Worm (Caenorhabditis elegans) whole organism, L4 larva: ENCODE data around the gene F26F4.5.

ENCODE experiments used
- D1046.2 ChIP-seq: fragments of 200-800 bp; sonication (Bioruptor generic); IDR thresholded peaks from 2 replicates; pipeline ENCODE4 v1.3.6; 2022; ENCODE audit warnings: missing genetic modification characterization, missing compliant biosample characterization
- F10B5.3 ChIP-seq: sonication (generic microtip); optimal IDR thresholded peaks from 2 replicates; lab custom pipeline; 2016; ENCODE audit warnings: mild to moderate bottlenecking, missing genetic modification characterization, missing compliant biosample characterization
- F44E2.7 ChIP-seq: fragments of 200-800 bp; sonication (Bioruptor generic); IDR thresholded peaks from 2 replicates; pipeline ENCODE4 v2.1.2; 2022; ENCODE audit warnings: missing genetic modification characterization, missing compliant biosample characterization
- R02D3.7 ChIP-seq: fragments of 150-350 bp; sonication (generic microtip); optimal IDR thresholded peaks from 3 replicates; lab custom pipeline; 2014; ENCODE audit warnings: missing biosample characterization, missing genetic modification characterization
- T20F7.1 ChIP-seq: fragments of 200-800 bp; sonication (Bioruptor generic); optimal IDR thresholded peaks from 2 replicates; lab custom pipeline; 2018; ENCODE audit warnings: mild to moderate bottlenecking, missing genetic modification characterization, missing compliant biosample characterization
- Y48G9A.11 ChIP-seq: fragments of 200-800 bp; sonication (Bioruptor generic); IDR thresholded peaks from 2 replicates; pipeline ENCODE4 v1.3.6; 2022; ENCODE audit warnings: missing genetic modification reagents, missing genetic modification characterization, missing compliant biosample characterization
- Y5F2A.4 ChIP-seq: fragments of 200-800 bp; sonication (Bioruptor generic); optimal IDR thresholded peaks from 2 replicates; lab custom pipeline; 2018; ENCODE audit warnings: mild to moderate bottlenecking, missing genetic modification characterization, missing compliant biosample characterization
- aha-1 ChIP-seq: fragments of 150-350 bp; peaks from one replicate; lab custom pipeline; 2014; ENCODE audit warnings: missing biosample characterization, missing genetic modification characterization
- aly-2 ChIP-seq: sonication (generic microtip); optimal IDR thresholded peaks from 2 replicates; lab custom pipeline; 2018; ENCODE audit warnings: missing biosample characterization, missing genetic modification characterization
- ama-1 ChIP-seq: fragments of 150-350 bp; optimal IDR thresholded peaks from 2 replicates; lab custom pipeline; 2014; ENCODE audit warnings: inconsistent platforms, mixed read lengths
- attf-4 ChIP-seq: sonication (generic microtip); optimal IDR thresholded peaks from 3 replicates; lab custom pipeline; 2017; ENCODE audit warnings: missing biosample characterization, missing genetic modification characterization
- ceh-20 ChIP-seq: fragments of 200-800 bp; sonication (Bioruptor generic); IDR thresholded peaks from 2 replicates; pipeline ENCODE4 v1.3.6; 2022; ENCODE audit warnings: missing genetic modification reagents, missing genetic modification characterization, missing compliant biosample characterization
- ceh-32 ChIP-seq: sonication (generic microtip); optimal IDR thresholded peaks from 2 replicates; lab custom pipeline; 2016; ENCODE audit warnings: mild to moderate bottlenecking, missing genetic modification characterization, missing compliant biosample characterization; ENCODE audit not compliant: poor library complexity
- ceh-62 ChIP-seq: sonication (generic microtip); optimal IDR thresholded peaks from 2 replicates; lab custom pipeline; 2017; ENCODE audit warnings: missing biosample characterization, missing genetic modification characterization
- daf-19 ChIP-seq: fragments of 200-800 bp; sonication (Bioruptor generic); conservative IDR thresholded peaks from 2 replicates; pipeline ENCODE4 v1.3.6; 2022; ENCODE audit warnings: missing genetic modification characterization, missing compliant biosample characterization
- dmd-6 ChIP-seq: fragments of 200-800 bp; sonication (Bioruptor generic); IDR thresholded peaks from 2 replicates; pipeline ENCODE4 v1.3.6; 2022; ENCODE audit warnings: missing genetic modification reagents, missing genetic modification characterization, missing compliant biosample characterization
- dmd-9 ChIP-seq: fragments of 200-800 bp; sonication (Bioruptor generic); IDR thresholded peaks from 2 replicates; pipeline ENCODE4 v1.3.6; 2022; ENCODE audit warnings: missing genetic modification reagents, missing genetic modification characterization, missing compliant biosample characterization
- duxl-1 ChIP-seq: sonication (generic microtip); optimal IDR thresholded peaks from 2 replicates; lab custom pipeline; 2016; ENCODE audit warnings: mild to moderate bottlenecking, missing genetic modification characterization, moderate library complexity, missing compliant biosample characterization; ENCODE audit not compliant: poor library complexity
- egl-43 ChIP-seq: fragments of 200-800 bp; sonication (Bioruptor generic); IDR thresholded peaks from 2 replicates; pipeline ENCODE4 v1.3.6; 2022; ENCODE audit warnings: missing genetic modification reagents, missing genetic modification characterization, missing compliant biosample characterization
- gei-8 ChIP-seq: fragments of 200-800 bp; sonication (Bioruptor generic); optimal IDR thresholded peaks from 2 replicates; lab custom pipeline; 2018; ENCODE audit warnings: mild to moderate bottlenecking, missing genetic modification characterization, missing compliant biosample characterization
- hif-1 ChIP-seq, 2 experiments: sonication (generic microtip); optimal IDR thresholded peaks; 2 replicates each; lab custom pipeline; 2016 to 2017; ENCODE audit warnings: missing compliant biosample characterization in 2 of 2, missing genetic modification characterization in 2 of 2, missing genetic modification reagents in 2 of 2, missing genotype in 2 of 2, mild to moderate bottlenecking in 1 of 2
- jun-1 ChIP-seq: fragments of 150-350 bp; optimal IDR thresholded peaks from 2 replicates; lab custom pipeline; 2014; ENCODE audit warnings: missing biosample characterization, missing genetic modification reagents, missing genetic modification characterization
- lim-7 ChIP-seq: fragments of 200-800 bp; sonication (Bioruptor generic); IDR thresholded peaks from 2 replicates; pipeline ENCODE4 v1.3.6; 2022; ENCODE audit warnings: missing genetic modification characterization, missing compliant biosample characterization
- lin-15B ChIP-seq: fragments of 150-350 bp; sonication (generic microtip); optimal IDR thresholded peaks from 3 replicates; lab custom pipeline; 2014; ENCODE audit warnings: missing biosample characterization, missing genetic modification characterization
- lin-38 ChIP-seq: fragments of 200-800 bp; sonication (Bioruptor generic); IDR thresholded peaks from 2 replicates; pipeline ENCODE4 v1.3.6; 2022; ENCODE audit warnings: missing genetic modification reagents, missing genetic modification characterization, missing compliant biosample characterization
- lin-39 ChIP-seq: fragments of 150-350 bp; optimal IDR thresholded peaks from 2 replicates; lab custom pipeline; 2014; ENCODE audit warnings: missing biosample characterization, missing genetic modification reagents, missing genetic modification characterization
- lir-3 ChIP-seq: sonication (generic microtip); optimal IDR thresholded peaks from 2 replicates; lab custom pipeline; 2016; ENCODE audit warnings: mild to moderate bottlenecking, missing genetic modification characterization, missing compliant biosample characterization
- lsy-2 ChIP-seq, 2 experiments: fragments of 150-350 bp in 1 of 2; sonication (generic microtip) in 1 of 2; optimal IDR thresholded peaks; 2 replicates each; lab custom pipeline; 2014 to 2017; ENCODE audit warnings: missing biosample characterization in 2 of 2, missing genetic modification characterization in 2 of 2
- madf-9 ChIP-seq: fragments of 200-800 bp; sonication (Bioruptor generic); conservative IDR thresholded peaks from 2 replicates; pipeline ENCODE4 v1.3.6; 2022; ENCODE audit warnings: missing genetic modification reagents, missing genetic modification characterization, missing compliant biosample characterization
- mdl-1 ChIP-seq, 2 experiments: fragments of 150-350 bp in 1 of 2; sonication (generic microtip) in 1 of 2; optimal IDR thresholded peaks; 2 replicates each; lab custom pipeline; 2014 to 2017; ENCODE audit warnings: missing biosample characterization in 2 of 2, missing genetic modification characterization in 2 of 2
- mdt-29 ChIP-seq: fragments of 200-800 bp; sonication (Bioruptor generic); IDR thresholded peaks from 2 replicates; pipeline ENCODE4 v1.3.6; 2022; ENCODE audit warnings: missing genetic modification reagents, missing genetic modification characterization, missing compliant biosample characterization
- mep-1 ChIP-seq: fragments of 150-350 bp; sonication (generic microtip); optimal IDR thresholded peaks from 3 replicates; lab custom pipeline; 2014; ENCODE audit warnings: missing biosample characterization, missing genetic modification characterization
- mxl-2 ChIP-seq: fragments of 200-800 bp; sonication (Bioruptor generic); conservative IDR thresholded peaks from 2 replicates; pipeline ENCODE4 v1.3.6; 2022; ENCODE audit warnings: missing genetic modification reagents, missing genetic modification characterization, missing compliant biosample characterization
- nhr-11 ChIP-seq: fragments of 150-350 bp; optimal IDR thresholded peaks from 2 replicates; lab custom pipeline; 2014; ENCODE audit warnings: missing biosample characterization, missing genetic modification characterization
- nhr-111 ChIP-seq: fragments of 200-800 bp; sonication (Bioruptor generic); optimal IDR thresholded peaks from 2 replicates; lab custom pipeline; 2018; ENCODE audit warnings: mild to moderate bottlenecking, missing genetic modification characterization, missing compliant biosample characterization
- nhr-28 ChIP-seq: fragments of 150-350 bp; optimal IDR thresholded peaks from 2 replicates; lab custom pipeline; 2014; ENCODE audit warnings: missing biosample characterization, missing genetic modification characterization
- nhr-42 ChIP-seq: fragments of 200-800 bp; sonication (Bioruptor generic); IDR thresholded peaks from 2 replicates; pipeline ENCODE4 v1.3.6; 2022; ENCODE audit warnings: missing genetic modification characterization, missing compliant biosample characterization
- nhr-6 ChIP-seq: fragments of 150-350 bp; optimal IDR thresholded peaks from 2 replicates; lab custom pipeline; 2014; ENCODE audit warnings: missing biosample characterization, missing genetic modification characterization
- nhr-77 ChIP-seq: fragments of 150-350 bp; optimal IDR thresholded peaks from 2 replicates; lab custom pipeline; 2014; ENCODE audit warnings: missing biosample characterization, missing genetic modification characterization
- pha-4 ChIP-seq, 2 experiments: fragments of 150-350 bp in 1 of 2; fragments of 200-800 bp in 1 of 2; sonication (Bioruptor generic) in 1 of 2; IDR thresholded peaks in 1 of 2; optimal IDR thresholded peaks in 1 of 2; 2 replicates each; pipeline versions ENCODE4 v1.3.6 to Lab custom; 2014 to 2022; ENCODE audit warnings: missing genetic modification characterization in 2 of 2, missing genetic modification reagents in 2 of 2, missing biosample characterization in 1 of 2, missing compliant biosample characterization in 1 of 2
- php-3 ChIP-seq: fragments of 200-800 bp; sonication (Bioruptor generic); IDR thresholded peaks from 2 replicates; pipeline ENCODE4 v1.3.6; 2022; ENCODE audit warnings: missing genetic modification reagents, missing genetic modification characterization, missing compliant biosample characterization
- saeg-2 ChIP-seq: fragments of 200-800 bp; sonication (Bioruptor generic); IDR thresholded peaks from 2 replicates; pipeline ENCODE4 v1.3.6; 2022; ENCODE audit warnings: missing genetic modification reagents, missing genetic modification characterization, missing compliant biosample characterization
- sdz-12 ChIP-seq: fragments of 200-800 bp; sonication (Bioruptor generic); optimal IDR thresholded peaks from 2 replicates; lab custom pipeline; 2018; ENCODE audit warnings: mild to moderate bottlenecking, missing genetic modification characterization, missing compliant biosample characterization
- set-16 ChIP-seq: fragments of 200-800 bp; sonication (Bioruptor generic); IDR thresholded peaks from 2 replicates; pipeline ENCODE4 v1.3.6; 2022; ENCODE audit warnings: missing genetic modification reagents, missing genetic modification characterization, missing compliant biosample characterization
- snpc-4 ChIP-seq: fragments of 150-350 bp; optimal IDR thresholded peaks from 2 replicates; lab custom pipeline; 2014; ENCODE audit warnings: missing biosample characterization, missing genetic modification characterization
- tag-97 ChIP-seq: fragments of 200-800 bp; sonication (Bioruptor generic); IDR thresholded peaks from 2 replicates; pipeline ENCODE4 v1.3.6; 2022; ENCODE audit warnings: missing genetic modification characterization, missing compliant biosample characterization
- tra-1 ChIP-seq: fragments of 200-800 bp; sonication (Bioruptor generic); IDR thresholded peaks from 2 replicates; pipeline ENCODE4 v1.3.6; 2022; ENCODE audit warnings: missing genetic modification reagents, missing genetic modification characterization, missing compliant biosample characterization
- zag-1 ChIP-seq: fragments of 150-350 bp; optimal IDR thresholded peaks from 2 replicates; lab custom pipeline; 2014; ENCODE audit warnings: missing biosample characterization, missing genetic modification characterization
- zfp-2 ChIP-seq: sonication (generic microtip); optimal IDR thresholded peaks from 2 replicates; lab custom pipeline; 2016; ENCODE audit warnings: mild to moderate bottlenecking, missing genetic modification characterization, missing compliant biosample characterization
- zfp-3 ChIP-seq: fragments of 200-800 bp; sonication (Bioruptor generic); conservative IDR thresholded peaks from 2 replicates; pipeline ENCODE4 v1.3.6; 2022; ENCODE audit warnings: missing genetic modification reagents, missing genetic modification characterization, missing compliant biosample characterization
- ztf-11 ChIP-seq: fragments of 150-350 bp; optimal IDR thresholded peaks from 2 replicates; lab custom pipeline; 2014; ENCODE audit warnings: missing biosample characterization, missing genetic modification characterization
- ztf-7 ChIP-seq: fragments of 150-350 bp; optimal IDR thresholded peaks from 2 replicates; lab custom pipeline; 2014; ENCODE audit warnings: missing biosample characterization, missing genetic modification characterization

Gene F26F4.5

ce11 chrIII:4899728-4900127 lies 8.7 kb upstream of the F26F4.5 start (continued):
- TF ChIP-seq egl-43 (GFP tag; lab: Robert Waterston, UW), result peak; percentile 98
- TF ChIP-seq Y48G9A.11 (GFP tag; lab: Robert Waterston, UW), result peak; percentile 81
- TF ChIP-seq attf-4 (tag; lab: Kevin White, UChicago), result no peak
- TF ChIP-seq nhr-111 (GFP tag; lab: Kevin White, UChicago), result peak; percentile 57
- peak; percentile 97 for TF ChIP-seq nhr-6 (tag; lab: Kevin White, UChicago)
- peak; percentile 97 for TF ChIP-seq php-3 (GFP tag; lab: Robert Waterston, UW)
- TF ChIP-seq ztf-11 (tag; lab: Kevin White, UChicago), result no peak
- TF ChIP-seq duxl-1 (tag; lab: Kevin White, UChicago), result peak; percentile 93
- TF ChIP-seq D1046.2 (GFP tag; lab: Robert Waterston, UW), result peak; percentile 93
- peak; percentile 94 for TF ChIP-seq lin-38 (GFP tag; lab: Robert Waterston, UW)
- peak; percentile 95 for TF ChIP-seq T20F7.1 (GFP tag; lab: Kevin White, UChicago)
- peak; percentile 79 to 99 for TF ChIP-seq mdl-1 (tag; optimal IDR thresholded peaks at IDR 0.05; lab: Kevin White, UChicago)
- TF ChIP-seq mdt-29 (GFP tag; lab: Robert Waterston, UW), result peak; percentile 98
- TF ChIP-seq zfp-3 (GFP tag; lab: Robert Waterston, UW), result peak; percentile 96
- no peak for TF ChIP-seq tag-97
- TF ChIP-seq F10B5.3, result peak; percentile 88
- peak; percentile 88 for TF ChIP-seq mxl-2 (GFP tag; lab: Robert Waterston, UW)
- peak; percentile 98 for TF ChIP-seq pha-4 (GFP tag; IDR thresholded peaks at IDR 0.05; lab: Robert Waterston, UW)
- peak; percentile 55 for TF ChIP-seq pha-4 (tag; optimal IDR thresholded peaks at IDR 0.05; lab: Kevin White, UChicago)
- peak; percentile 96 for TF ChIP-seq nhr-77 (tag; lab: Kevin White, UChicago)
- peak; percentile 100 for TF ChIP-seq saeg-2 (GFP tag; lab: Robert Waterston, UW)
- TF ChIP-seq lim-7 (GFP tag; lab: Robert Waterston, UW), result peak; percentile 73
- no peak for TF ChIP-seq lin-39 (tag; lab: Kevin White, UChicago)
- TF ChIP-seq sdz-12 (GFP tag; lab: Kevin White, UChicago), result peak; percentile 95
- peak; percentile 99 for TF ChIP-seq ceh-20
- TF ChIP-seq dmd-6, result peak; percentile 100
- peak; percentile 88 for TF ChIP-seq ceh-32 (tag; lab: Kevin White, UChicago)
- peak; percentile 96 for TF ChIP-seq zfp-2 (tag; lab: Kevin White, UChicago)
- peak; percentile 96 for TF ChIP-seq dmd-9 (GFP tag; lab: Robert Waterston, UW)
- peak; percentile 12 for TF ChIP-seq snpc-4
- peak; percentile 99 for TF ChIP-seq nhr-11 (tag; lab: Kevin White, UChicago)
- TF ChIP-seq ztf-7 (tag; lab: Kevin White, UChicago), result peak; percentile 74
- no peak for TF ChIP-seq R02D3.7 (tag; lab: Kevin White, UChicago)
- peak; percentile 84; the same call in 1 of the 2 replicates for TF ChIP-seq F44E2.7 (GFP tag; lab: Robert Waterston, UW)
- peak; percentile 85 for TF ChIP-seq Y5F2A.4
- peak; percentile 98 for TF ChIP-seq nhr-28 (tag; lab: Kevin White, UChicago)
- peak; percentile 96 for TF ChIP-seq set-16 (GFP tag; lab: Robert Waterston, UW)
- peak; percentile 99 for TF ChIP-seq gei-8
- TF ChIP-seq mep-1 (tag; lab: Kevin White, UChicago), result peak; percentile 99
- no peak for TF ChIP-seq aly-2 (tag; lab: Kevin White, UChicago)
- TF ChIP-seq hif-1 (tag; optimal IDR thresholded peaks at IDR 0.05; lab: Kevin White, UChicago), result peak; percentile 94 to 97
- TF ChIP-seq aha-1 (tag; lab: Kevin White, UChicago), result peak; percentile 100
- peak; percentile 99 for TF ChIP-seq tra-1 (GFP tag; lab: Robert Waterston, UW)
- peak; percentile 96 for TF ChIP-seq nhr-42
- TF ChIP-seq zag-1 (tag; lab: Kevin White, UChicago), result peak; percentile 62
- TF ChIP-seq jun-1 (tag; lab: Kevin White, UChicago), result peak; percentile 96
- TF ChIP-seq ceh-62 (tag; lab: Kevin White, UChicago), result no peak
- TF ChIP-seq daf-19 (GFP tag; lab: Robert Waterston, UW), result peak; percentile 96
- TF ChIP-seq lin-15B, result peak; percentile 71
- peak; percentile 68 for TF ChIP-seq ama-1
- TF ChIP-seq lsy-2 (tag; optimal IDR thresholded peaks at IDR 0.05; lab: Kevin White, UChicago), result peak; percentile 93 to 97
- peak; percentile 97 for TF ChIP-seq madf-9 (GFP tag; lab: Robert Waterston, UW)
- peak; percentile 86 for TF ChIP-seq lir-3 (tag; lab: Kevin White, UChicago)
